Worm (Caenorhabditis elegans) whole organism, mixed stage, embryonic: ENCODE results near the gene mul-1.

ENCODE experiments used
- M03D4.4 ChIP-seq: sonication (generic microtip); optimal IDR thresholded peaks from 2 replicates; lab custom pipeline; 2017; ENCODE audit warnings: mild to moderate bottlenecking, missing genetic modification characterization, missing compliant biosample characterization
- blmp-1 ChIP-seq: fragments of 150-350 bp; optimal IDR thresholded peaks from 2 replicates; lab custom pipeline; 2014; ENCODE audit warnings: missing biosample characterization, missing genetic modification characterization
- elt-3 ChIP-seq: fragments of 150-350 bp; optimal IDR thresholded peaks from 2 replicates; lab custom pipeline; 2014; ENCODE audit warnings: missing biosample characterization, missing genetic modification characterization
- mab-5 ChIP-seq: fragments of 150-350 bp; optimal IDR thresholded peaks from 2 replicates; lab custom pipeline; 2014; ENCODE audit warnings: missing biosample characterization, missing genetic modification characterization
- mls-2 ChIP-seq: sonication (generic microtip); optimal IDR thresholded peaks from 2 replicates; lab custom pipeline; 2016; ENCODE audit warnings: mild to moderate bottlenecking, missing genetic modification characterization, moderate library complexity, missing compliant biosample characterization
- pha-4 ChIP-seq: fragments of 150-350 bp; optimal IDR thresholded peaks from 2 replicates; lab custom pipeline; 2018; ENCODE audit warnings: missing biosample characterization, missing genetic modification reagents, missing genetic modification characterization
- ztf-11 ChIP-seq: fragments of 150-350 bp; optimal IDR thresholded peaks from 2 replicates; lab custom pipeline; 2014; ENCODE audit warnings: missing biosample characterization, missing genetic modification characterization

ce11 chrIV:4093087-4093486 is 29.9 kb downstream of the mul-1 start:
- TF ChIP-seq ztf-11 (no peak), mls-2 (no peak), elt-3 (no peak), blmp-1 (tag; lab: Kevin White, UChicago) (no peak), M03D4.4 (no peak), mab-5 (tag; lab: Kevin White, UChicago) (no peak), pha-4 (tag; lab: Kevin White, UChicago) (no peak)
